Fruit fly (Drosophila melanogaster) whole organism, embryonic: ENCODE results near the gene Bem46.
A peak's percentile ranks its signal among the peaks of the same experiment; 100 is the strongest.

Experiments used
- BEAF-32 ChIP-seq: fragments of 200-800 bp; sonication (Bioruptor generic); optimal IDR thresholded peaks from 3 replicates; lab custom pipeline; 2017; ENCODE audit warnings: missing biosample characterization, missing genetic modification characterization, mild to moderate bottlenecking, moderate library complexity, missing genetic modification reagents
- CG1024 ChIP-seq: fragments of 200-800 bp; sonication (Bioruptor generic); IDR thresholded peaks from 2 replicates; pipeline ENCODE4 v1.3.6; 2022; ENCODE audit warnings: missing biosample characterization, missing genetic modification characterization
- CG10267 ChIP-seq: fragments of 200-800 bp; sonication (Bioruptor generic); optimal IDR thresholded peaks from 2 replicates; lab custom pipeline; 2018; ENCODE audit warnings: missing biosample characterization, mild to moderate bottlenecking, missing genetic modification characterization, moderate library complexity
- CG11398 ChIP-seq: fragments of 200-800 bp; sonication (Bioruptor generic); optimal IDR thresholded peaks from 2 replicates; lab custom pipeline; 2016; ENCODE audit warnings: missing biosample characterization, missing genetic modification characterization
- CG13287 ChIP-seq: fragments of 200-800 bp; sonication (Bioruptor generic); IDR thresholded peaks from 2 replicates; pipeline ENCODE4 v1.3.6; 2022; ENCODE audit warnings: missing biosample characterization, missing genetic modification characterization; ENCODE audit not compliant: partially characterized antibody
- CG13424 ChIP-seq: fragments of 200-800 bp; sonication (Bioruptor generic); optimal IDR thresholded peaks from 2 replicates; lab custom pipeline; 2019; ENCODE audit warnings: missing biosample characterization, mild to moderate bottlenecking, missing genetic modification characterization, moderate library complexity
- CG14050 ChIP-seq: fragments of 200-800 bp; sonication (Bioruptor generic); IDR thresholded peaks from 3 replicates; pipeline ENCODE4 v1.3.6; 2022; ENCODE audit warnings: missing biosample characterization, missing genetic modification characterization
- CG14710 ChIP-seq: fragments of 200-800 bp; sonication (Bioruptor generic); optimal IDR thresholded peaks from 3 replicates; lab custom pipeline; 2019; ENCODE audit warnings: missing biosample characterization, mild to moderate bottlenecking, missing genetic modification characterization, moderate library complexity
- CG14860 ChIP-seq: fragments of 200-800 bp; sonication (Bioruptor generic); IDR thresholded peaks from 3 replicates; pipeline ENCODE4 v1.3.6; 2022; ENCODE audit warnings: missing biosample characterization, missing genetic modification characterization; ENCODE audit not compliant: partially characterized antibody
- CG15073 ChIP-seq: fragments of 200-800 bp; sonication (Bioruptor generic); optimal IDR thresholded peaks from 2 replicates; lab custom pipeline; 2016; ENCODE audit warnings: missing biosample characterization, missing genetic modification characterization
- CG15514 ChIP-seq: fragments of 200-800 bp; sonication (Bioruptor generic); optimal IDR thresholded peaks from 3 replicates; lab custom pipeline; 2017; ENCODE audit warnings: missing biosample characterization, missing genetic modification characterization, mild to moderate bottlenecking, moderate library complexity, missing genetic modification reagents
- CG17186 ChIP-seq: fragments of 200-800 bp; sonication (Bioruptor generic); optimal IDR thresholded peaks from 3 replicates; lab custom pipeline; 2017; ENCODE audit warnings: missing biosample characterization, missing genetic modification reagents, missing genetic modification characterization
- CG17385 ChIP-seq: fragments of 200-800 bp; sonication (Bioruptor generic); optimal IDR thresholded peaks from 3 replicates; lab custom pipeline; 2018; ENCODE audit warnings: missing biosample characterization, mild to moderate bottlenecking, missing genetic modification characterization
- CG18262 ChIP-seq: fragments of 200-800 bp; optimal IDR thresholded peaks from 3 replicates; lab custom pipeline; 2019; ENCODE audit warnings: missing biosample characterization, mild to moderate bottlenecking, missing genetic modification characterization, moderate library complexity
- CG2116 ChIP-seq: fragments of 200-800 bp; sonication (Bioruptor generic); optimal IDR thresholded peaks from 3 replicates; lab custom pipeline; 2018; ENCODE audit warnings: missing biosample characterization, mild to moderate bottlenecking, missing genetic modification characterization
- CG2678 ChIP-seq: fragments of 200-800 bp; sonication (Bioruptor generic); optimal IDR thresholded peaks from 3 replicates; lab custom pipeline; 2019; ENCODE audit warnings: missing biosample characterization, mild to moderate bottlenecking, missing genetic modification characterization, moderate library complexity
- CG34422 ChIP-seq: fragments of 200-800 bp; sonication (Bioruptor generic); IDR thresholded peaks from 3 replicates; pipeline ENCODE4 v1.3.6; 2022; ENCODE audit warnings: missing biosample characterization, missing genetic modification characterization
- CG3847 ChIP-seq: fragments of 200-800 bp; sonication (Bioruptor generic); IDR thresholded peaks from 2 replicates; pipeline ENCODE4 v1.3.6; 2022; ENCODE audit warnings: missing biosample characterization, missing genetic modification characterization
- CG43689 ChIP-seq: fragments of 200-800 bp; sonication (Bioruptor generic); IDR thresholded peaks from 2 replicates; pipeline ENCODE4 v1.3.6; 2022; ENCODE audit warnings: missing biosample characterization, missing genetic modification characterization
- CG7987 ChIP-seq: fragments of 200-800 bp; sonication (Bioruptor generic); optimal IDR thresholded peaks from 2 replicates; lab custom pipeline; 2018; ENCODE audit warnings: missing biosample characterization, mild to moderate bottlenecking, missing genetic modification characterization, moderate library complexity
- CG9609 ChIP-seq: fragments of 200-800 bp; sonication (Bioruptor generic); optimal IDR thresholded peaks from 3 replicates; lab custom pipeline; 2016; ENCODE audit warnings: missing biosample characterization, missing genetic modification characterization
- CTCF ChIP-seq: fragments of 200-800 bp; sonication (Bioruptor generic); optimal IDR thresholded peaks from 2 replicates; lab custom pipeline; 2017; ENCODE audit warnings: missing biosample characterization, mild to moderate bottlenecking, missing genetic modification characterization, moderate library complexity
- Dll ChIP-seq: fragments of 200-800 bp; sonication (Bioruptor generic); IDR thresholded peaks from 4 replicates; pipeline ENCODE4 v1.3.6; 2022; ENCODE audit warnings: missing biosample characterization, missing genetic modification characterization; ENCODE audit not compliant: partially characterized antibody
- Ets97D ChIP-seq: fragments of 200-800 bp; sonication (Bioruptor generic); optimal IDR thresholded peaks from 3 replicates; lab custom pipeline; 2016; ENCODE audit warnings: missing biosample characterization, missing genetic modification characterization
- MBD-R2 ChIP-seq: fragments of 200-800 bp; sonication (Bioruptor generic); IDR thresholded peaks from 2 replicates; pipeline ENCODE4 v1.3.6; 2022; ENCODE audit warnings: missing biosample characterization, missing genetic modification characterization
- MESR4 ChIP-seq: fragments of 200-800 bp; sonication (Bioruptor generic); optimal IDR thresholded peaks from 2 replicates; lab custom pipeline; 2018; ENCODE audit warnings: missing biosample characterization, mild to moderate bottlenecking, missing genetic modification characterization, moderate library complexity
- Max ChIP-seq: fragments of 200-800 bp; sonication (Bioruptor generic); optimal IDR thresholded peaks from 2 replicates; lab custom pipeline; 2016; ENCODE audit warnings: missing biosample characterization, mild to moderate bottlenecking, missing genetic modification characterization
- Myb ChIP-seq: fragments of 200-800 bp; sonication (Bioruptor generic); optimal IDR thresholded peaks from 2 replicates; lab custom pipeline; 2016; ENCODE audit warnings: missing biosample characterization, missing genetic modification characterization
- NfI ChIP-seq: fragments of 200-800 bp; sonication (Bioruptor generic); optimal IDR thresholded peaks from 3 replicates; lab custom pipeline; 2018; ENCODE audit warnings: missing biosample characterization, mild to moderate bottlenecking, missing genetic modification characterization, moderate library complexity
- Sry-δ ChIP-seq: fragments of 200-800 bp; sonication (Bioruptor generic); optimal IDR thresholded peaks from 2 replicates; lab custom pipeline; 2016; ENCODE audit warnings: missing biosample characterization, missing genetic modification characterization
- Stat92E ChIP-seq, 3 experiments: fragments of >200 bp in 2 of 3; fragments of 200-800 bp in 1 of 3; sonication (Bioruptor generic) in 1 of 3; optimal IDR thresholded peaks; 2 replicates each; lab custom pipeline; 2017 to 2019; ENCODE audit warnings: missing biosample characterization in 3 of 3, missing genetic modification characterization in 3 of 3, mild to moderate bottlenecking in 1 of 3, moderate library complexity in 1 of 3
- TFAM ChIP-seq: fragments of 200-800 bp; sonication (Bioruptor generic); optimal IDR thresholded peaks from 2 replicates; lab custom pipeline; 2017; ENCODE audit warnings: missing biosample characterization, missing genetic modification characterization, inconsistent platforms
- Trl ChIP-seq, 3 experiments: fragments of >200 bp in 2 of 3; fragments of 200-800 bp in 1 of 3; sonication (Bioruptor generic) in 1 of 3; optimal IDR thresholded peaks; 2 replicates in 1 of 3; 3 replicates in 2 of 3; lab custom pipeline; 2016 to 2017; ENCODE audit warnings: missing biosample characterization in 1 of 3, missing genetic modification characterization in 1 of 3
- abd-A ChIP-seq: fragments of 200-800 bp; sonication (Bioruptor generic); optimal IDR thresholded peaks from 3 replicates; lab custom pipeline; 2019; ENCODE audit warnings: missing biosample characterization, mild to moderate bottlenecking, missing genetic modification characterization, moderate library complexity
- crp ChIP-seq, 2 experiments: fragments of 200-800 bp; sonication (Bioruptor generic); optimal IDR thresholded peaks; 2 replicates in 1 of 2; 3 replicates in 1 of 2; lab custom pipeline; 2017; ENCODE audit warnings: missing biosample characterization in 2 of 2, missing genetic modification characterization in 2 of 2, mild to moderate bottlenecking in 1 of 2, moderate library complexity in 1 of 2
- en ChIP-seq: fragments of 200-800 bp; sonication (Bioruptor generic); optimal IDR thresholded peaks from 2 replicates; lab custom pipeline; 2016; ENCODE audit warnings: missing biosample characterization, missing genetic modification characterization
- hkb ChIP-seq, 2 experiments: fragments of 200-800 bp in 1 of 2; fragments of >200 bp in 1 of 2; sonication (Bioruptor generic) in 1 of 2; IDR thresholded peaks in 1 of 2; optimal IDR thresholded peaks in 1 of 2; 2 replicates each; pipeline versions ENCODE4 v1.3.6 to Lab custom; 2017 to 2022; ENCODE audit warnings: missing biosample characterization in 1 of 2, missing genetic modification characterization in 1 of 2
- insv ChIP-seq, 2 experiments: fragments of 200-800 bp; sonication (Bioruptor generic); optimal IDR thresholded peaks; 3 replicates each; lab custom pipeline; 2016 to 2018; ENCODE audit warnings: missing biosample characterization in 2 of 2, missing genetic modification characterization in 2 of 2
- nmo ChIP-seq: fragments of 200-800 bp; sonication (Bioruptor generic); optimal IDR thresholded peaks from 2 replicates; lab custom pipeline; 2018; ENCODE audit warnings: missing biosample characterization, mild to moderate bottlenecking, missing genetic modification characterization, moderate library complexity
- onecut ChIP-seq: fragments of 200-800 bp; sonication (Bioruptor generic); IDR thresholded peaks from 2 replicates; pipeline ENCODE4 v1.3.6; 2022; ENCODE audit warnings: missing biosample characterization, missing genetic modification characterization
- pan ChIP-seq, 4 experiments: fragments of >200 bp in 3 of 4; fragments of 200-800 bp in 1 of 4; sonication (Bioruptor generic) in 1 of 4; optimal IDR thresholded peaks in 3 of 4; IDR thresholded peaks in 1 of 4; 2 replicates each; pipeline versions ENCODE4 v1.3.6 to Lab custom; 2017 to 2022; ENCODE audit warnings: missing biosample characterization in 2 of 4, missing genetic modification characterization in 2 of 4, mixed read lengths in 1 of 4
- pfk ChIP-seq: fragments of 200-800 bp; sonication (Bioruptor generic); optimal IDR thresholded peaks from 2 replicates; lab custom pipeline; 2018; ENCODE audit warnings: missing biosample characterization, mild to moderate bottlenecking, missing genetic modification characterization, moderate library complexity
- pzg ChIP-seq: fragments of 200-800 bp; sonication (Bioruptor generic); optimal IDR thresholded peaks from 3 replicates; lab custom pipeline; 2018; ENCODE audit warnings: missing biosample characterization, mild to moderate bottlenecking, missing genetic modification characterization, moderate library complexity
- row ChIP-seq: fragments of 200-800 bp; sonication (Bioruptor generic); IDR thresholded peaks from 3 replicates; pipeline ENCODE4 v1.3.6; 2022; ENCODE audit warnings: missing biosample characterization, missing genetic modification characterization
- sc ChIP-seq, 3 experiments: fragments of >200 bp in 2 of 3; fragments of 200-800 bp in 1 of 3; sonication (Bioruptor generic) in 1 of 3; optimal IDR thresholded peaks; 2 replicates in 2 of 3; 3 replicates in 1 of 3; lab custom pipeline; 2017; ENCODE audit warnings: mild to moderate bottlenecking in 1 of 3, missing biosample characterization in 1 of 3, missing genetic modification characterization in 1 of 3, missing genetic modification reagents in 1 of 3
- stwl ChIP-seq: fragments of 200-800 bp; sonication (Bioruptor generic); optimal IDR thresholded peaks from 3 replicates; lab custom pipeline; 2018; ENCODE audit warnings: missing biosample characterization, mild to moderate bottlenecking, missing genetic modification characterization, moderate library complexity
- unc-4 ChIP-seq: fragments of 200-800 bp; sonication (Bioruptor generic); IDR thresholded peaks from 2 replicates; pipeline ENCODE4 v1.3.6; 2022; ENCODE audit warnings: missing biosample characterization, missing genetic modification characterization; ENCODE audit not compliant: partially characterized antibody

Gene Bem46

dm6 chr2L:3029012-3029411, 41.1 kb downstream of the Bem46 start, which contains the start of the genes Sf3b2 and CG17219 (continued):
- TF ChIP-seq CG14860 (GFP tag; lab: Robert Waterston, UW) (0 out of 3 replicates have a peak, but pooled peaks have one; percentile 50), row (GFP tag; lab: Robert Waterston, UW) (peak; percentile 29; the same call in 1 of the 3 replicates), CG3847 (GFP tag; lab: Robert Waterston, UW) (peak; percentile 54), CG18262 (tag; lab: Kevin White, UChicago) (no peak), abd-A (tag; lab: Kevin White, UChicago) (no peak), Dll (GFP tag; lab: Robert Waterston, UW) (peak; percentile 76), CG15073 (GFP tag; lab: Kevin White, UChicago) (no peak), pan (optimal IDR thresholded peaks at IDR 0.05; lab: Kevin White, UChicago) (no peak), pan (GFP tag; optimal IDR thresholded peaks at IDR 0.05 in 1 of 2, IDR thresholded peaks at IDR 0.05 in 1 of 2) (no peak), unc-4 (peak; percentile 64), sc (optimal IDR thresholded peaks at IDR 0.05; lab: Kevin White, UChicago) (no peak), sc (GFP tag; optimal IDR thresholded peaks at IDR 0.05; lab: Kevin White, UChicago) (no peak), Max (GFP tag; lab: Kevin White, UChicago) (peak; percentile 62), pzg (GFP tag; lab: Kevin White, UChicago) (peak; percentile 89), CG1024 (GFP tag; lab: Robert Waterston, UW) (no peak), CG2678 (tag; lab: Kevin White, UChicago) (no peak), TFAM (GFP tag; lab: Kevin White, UChicago) (no peak), CG14050 (no peak), CG11398 (GFP tag; lab: Kevin White, UChicago) (no peak), CTCF (no peak), CG17186 (GFP tag; lab: Kevin White, UChicago) (peak; percentile 25), hkb (optimal IDR thresholded peaks at IDR 0.05; lab: Kevin White, UChicago) (no peak), hkb (GFP tag; IDR thresholded peaks at IDR 0.05; lab: Robert Waterston, UW) (no peak), CG7987 (GFP tag; lab: Kevin White, UChicago) (no peak), Trl (optimal IDR thresholded peaks at IDR 0.05; lab: Kevin White, UChicago) (no peak), Trl (GFP tag; optimal IDR thresholded peaks at IDR 0.05; lab: Kevin White, UChicago) (peak; percentile 7), CG9609 (GFP tag; lab: Kevin White, UChicago) (no peak), insv (GFP tag; optimal IDR thresholded peaks at IDR 0.05; lab: Kevin White, UChicago) (no peak), Stat92E (GFP tag; optimal IDR thresholded peaks at IDR 0.05; lab: Kevin White, UChicago) (no peak)

dm6 chr2L:3030350-3030749, 42.4 kb downstream of the Bem46 start, which contains the start of gene GABPI:
GABPI (plus strand) TSS chr2L:3030539.
- TF ChIP-seq CG17385 (GFP tag; lab: Kevin White, UChicago) (peak; percentile 43), en (GFP tag; lab: Kevin White, UChicago) (no peak), CG43689 (GFP tag; lab: Robert Waterston, UW) (no peak), BEAF-32 (GFP tag; lab: Kevin White, UChicago) (peak; percentile 22), CG13287 (GFP tag; lab: Robert Waterston, UW) (peak; percentile 35; the same call in 1 of the 2 replicates), CG10267 (tag; lab: Kevin White, UChicago) (peak; percentile 22), Ets97D (GFP tag; lab: Kevin White, UChicago) (peak; percentile 24), NfI (GFP tag; lab: Kevin White, UChicago) (peak; percentile 59), MBD-R2 (GFP tag; lab: Robert Waterston, UW) (peak; percentile 85), nmo (GFP tag; lab: Kevin White, UChicago) (peak; percentile 12), pfk (peak; percentile 1), Sry-δ (GFP tag; lab: Kevin White, UChicago) (peak; percentile 3), CG14710 (tag; lab: Kevin White, UChicago) (peak; percentile 9), onecut (GFP tag; lab: Robert Waterston, UW) (peak; percentile 67), CG15514 (GFP tag; lab: Kevin White, UChicago) (peak; percentile 32), CG13424 (peak; percentile 11), crp (GFP tag; optimal IDR thresholded peaks at IDR 0.05; lab: Kevin White, UChicago) (peak; percentile 2 to 86), CG2116 (GFP tag; lab: Kevin White, UChicago) (peak; percentile 18), CG34422 (GFP tag; lab: Robert Waterston, UW) (peak; percentile 76; the same call in 2 of the 3 replicates), Stat92E (GFP tag; optimal IDR thresholded peaks at IDR 0.05; lab: Kevin White, UChicago) (peak in 1 of 3 experiments; percentile 55), MESR4 (GFP tag; lab: Kevin White, UChicago) (peak; percentile 44), stwl (peak; percentile 54), Myb (peak; percentile 63)
